Worm (Caenorhabditis elegans) whole organism, L1 larva: ENCODE measurements around the gene T13H10.2.

Source experiments
- egl-27 ChIP-seq, 2 experiments: fragments of 150-350 bp in 1 of 2; sonication (generic microtip); optimal IDR thresholded peaks; 3 replicates each; lab custom pipeline; 2017 to 2018; ENCODE audit warnings: missing biosample characterization in 2 of 2, missing genetic modification characterization in 2 of 2, missing genetic modification reagents in 2 of 2
- hlh-4 ChIP-seq: sonication (generic microtip); optimal IDR thresholded peaks from 2 replicates; lab custom pipeline; 2016; ENCODE audit warnings: mild to moderate bottlenecking, missing genetic modification characterization, missing compliant biosample characterization
- irx-1 ChIP-seq: sonication (generic microtip); optimal IDR thresholded peaks from 2 replicates; lab custom pipeline; 2016; ENCODE audit warnings: missing genetic modification characterization, missing compliant biosample characterization
- mef-2 ChIP-seq: fragments of 150-350 bp; optimal IDR thresholded peaks from 2 replicates; lab custom pipeline; 2014; ENCODE audit warnings: missing biosample characterization, missing genetic modification characterization
- nhr-237 ChIP-seq: fragments of 150-350 bp; optimal IDR thresholded peaks from 2 replicates; lab custom pipeline; 2014; ENCODE audit warnings: missing biosample characterization, missing genetic modification characterization
- nhr-85 ChIP-seq: sonication (generic microtip); peaks from one replicate; lab custom pipeline; 2016; ENCODE audit warnings: missing genetic modification characterization, inconsistent platforms, missing compliant biosample characterization
- pqm-1 ChIP-seq: sonication (generic microtip); optimal IDR thresholded peaks from 3 replicates; lab custom pipeline; 2017; ENCODE audit warnings: missing biosample characterization, missing genetic modification characterization

- TF ChIP-seq irx-1 (tag; lab: Kevin White, UChicago) (no peak), egl-27 (tag; optimal IDR thresholded peaks at IDR 0.05; lab: Kevin White, UChicago) (no peak), mef-2 (tag; lab: Kevin White, UChicago) (no peak), hlh-4 (tag; lab: Kevin White, UChicago) (no peak), pqm-1 (tag; lab: Kevin White, UChicago) (no peak), nhr-85 (tag; lab: Kevin White, UChicago) (no peak), nhr-237 (no peak)
Observed at ce11 chrIV:10006792-10007191, 42.7 kb downstream of the T13H10.2 start, which contains the start of gene C47E12.13.
